Worm (Caenorhabditis elegans): ENCODE data around the gene ing-3.

The ing-3 gene

DNA sequence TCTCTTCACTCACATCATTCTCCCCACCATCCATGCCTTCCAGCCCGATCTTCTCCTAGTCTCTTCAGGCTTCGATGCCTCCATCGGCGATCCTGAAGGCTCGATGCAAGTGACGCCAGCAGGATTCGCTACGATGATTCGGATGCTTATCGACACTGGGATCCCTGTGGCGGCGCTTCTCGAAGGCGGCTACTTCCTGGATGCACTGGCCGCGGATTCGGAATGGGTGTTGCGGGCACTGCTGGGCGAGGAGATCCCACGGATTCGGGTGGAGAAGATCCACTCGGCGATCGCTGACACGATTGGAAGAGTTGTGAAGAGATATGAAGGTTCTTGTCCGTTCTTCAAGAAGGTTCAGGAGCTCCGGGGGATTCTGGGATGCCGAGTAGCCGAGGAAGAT, 10.6 kb downstream of the ing-3 start (continued):
- TF ChIP-seq lag-1 (GFP tag; IDR thresholded peaks at IDR 0.05) (no peak), nfya-2 (GFP tag; IDR thresholded peaks at IDR 0.05) (no peak), ceh-27 (GFP tag; optimal IDR thresholded peaks at IDR 0.05) (no peak), sdz-38 (tag; optimal IDR thresholded peaks at IDR 0.05) (no peak), zfh-2 (GFP tag; conservative IDR thresholded peaks at IDR 0.05) (peak; percentile 87), snpc-3.4 (tag; optimal IDR thresholded peaks at IDR 0.05) (no peak), K11D2.4 (GFP tag; IDR thresholded peaks at IDR 0.05) (no peak), Y67H2A.10 (GFP tag; conservative IDR thresholded peaks at IDR 0.05) (no peak), repo-1 (tag; optimal IDR thresholded peaks at IDR 0.05) (no peak), sptf-2 (GFP tag; optimal IDR thresholded peaks at IDR 0.05) (peak; percentile 17), attf-3 (GFP tag; conservative IDR thresholded peaks at IDR 0.05) (no peak), mes-4 (tag; optimal IDR thresholded peaks at IDR 0.05) (no peak)

DNA sequence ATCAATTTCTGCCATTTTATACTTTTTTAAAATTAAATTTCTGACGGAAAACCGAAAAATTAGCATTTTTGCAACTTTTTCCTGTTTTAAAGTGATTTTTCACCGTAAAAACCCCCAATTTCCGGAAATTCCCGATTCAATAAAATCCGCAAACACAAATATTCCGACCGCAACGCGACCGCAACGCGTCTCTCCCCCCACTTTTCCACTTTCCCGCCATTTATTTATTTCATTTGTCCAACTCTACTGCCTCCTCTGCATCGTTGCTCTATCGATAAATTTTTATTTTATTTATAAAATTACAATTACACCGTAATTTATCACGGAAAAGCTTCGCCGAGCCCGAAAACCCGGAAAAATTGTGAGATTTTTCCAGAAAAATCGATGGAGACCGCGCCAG, 12.4 kb downstream of the ing-3 start, which contains the start of gene mcd-1:
Gene mcd-1, plus strand, starts transcription at position 267 of the 400 bp plus-strand sequence.
- TF ChIP-seq ceh-58 (GFP tag; IDR thresholded peaks at IDR 0.05) (no peak), ZK185.1 (tag; optimal IDR thresholded peaks at IDR 0.05; ENCODE audit: poor library complexity, severe bottlenecking) (no peak), egrh-3 (GFP tag; IDR thresholded peaks at IDR 0.05) (peak; percentile 67; the same call in 1 of the 2 replicates), madf-3 (GFP tag; IDR thresholded peaks at IDR 0.05) (peak; percentile 98), K12H6.12 (tag; optimal IDR thresholded peaks at IDR 0.05) (no peak), F37B4.10 (GFP tag; IDR thresholded peaks at IDR 0.05) (no peak), lir-1 (GFP tag; conservative IDR thresholded peaks at IDR 0.05) (no peak), madf-8 (GFP tag; conservative IDR thresholded peaks at IDR 0.05) (0 out of 2 replicates have a peak, but pooled peaks have one; percentile 18), nhr-80 (tag; optimal IDR thresholded peaks at IDR 0.05) (no peak), F23B12.7 (tag; optimal IDR thresholded peaks at IDR 0.05; ENCODE audit: insufficient read depth) (peak; percentile 60), pha-4 (tag; optimal IDR thresholded peaks at IDR 0.05) (peak; percentile 22), attf-5 (GFP tag; optimal IDR thresholded peaks at IDR 0.05) (peak; percentile 73), sdz-38 (tag; optimal IDR thresholded peaks at IDR 0.05) (no peak), rcor-1 (GFP tag; IDR thresholded peaks at IDR 0.05) (peak; percentile 38; the same call in 1 of the 2 replicates), unc-130 (GFP tag; optimal IDR thresholded peaks at IDR 0.05) (no peak), Y67H2A.10 (GFP tag; conservative IDR thresholded peaks at IDR 0.05) (no peak), lsl-1 (GFP tag; optimal IDR thresholded peaks at IDR 0.05) (peak; percentile 54), ztf-3 (GFP tag; optimal IDR thresholded peaks at IDR 0.05) (no peak), mxl-1 (tag; optimal IDR thresholded peaks at IDR 0.05) (no peak), hmg-1.2 (GFP tag; IDR thresholded peaks at IDR 0.05) (peak; percentile 31; the same call in 1 of the 2 replicates), cebp-1 (GFP tag; IDR thresholded peaks at IDR 0.05) (no peak), cebp-1 (tag; optimal IDR thresholded peaks at IDR 0.05) (peak; percentile 58), lin-54 (GFP tag; optimal IDR thresholded peaks at IDR 0.05) (peak; percentile 53), snpc-4 (GFP tag; optimal IDR thresholded peaks at IDR 0.05) (no peak), snpc-4 (tag; optimal IDR thresholded peaks at IDR 0.05) (peak in 2 of 4 experiments; percentile 44 to 51), madf-6 (GFP tag; IDR thresholded peaks at IDR 0.05) (peak; percentile 67; the same call in 1 of the 2 replicates), ceh-27 (GFP tag; optimal IDR thresholded peaks at IDR 0.05) (peak; percentile 2), efl-1 (GFP tag; optimal IDR thresholded peaks at IDR 0.05) (peak; percentile 75), lin-40 (tag; optimal IDR thresholded peaks at IDR 0.05) (peak; percentile 16), ceh-91 (GFP tag; IDR thresholded peaks at IDR 0.05) (peak; percentile 50), T07F8.4 (tag; optimal IDR thresholded peaks at IDR 0.05) (no peak), F55B11.4 (tag; optimal IDR thresholded peaks at IDR 0.05; ENCODE audit: borderline replicate concordance, insufficient read depth) (no peak), lin-35 (GFP tag; optimal IDR thresholded peaks at IDR 0.05) (peak in 1 of 3 experiments; percentile 71), dpl-1 (GFP tag; optimal IDR thresholded peaks at IDR 0.05) (peak; percentile 64), ceh-100 (GFP tag; IDR thresholded peaks at IDR 0.05) (peak; percentile 35; the same call in 1 of the 2 replicates), xnd-1 (tag; optimal IDR thresholded peaks at IDR 0.05) (peak; percentile 16), Y53F4B.3 (GFP tag; IDR thresholded peaks at IDR 0.05) (no peak), ztf-18 (tag; optimal IDR thresholded peaks at IDR 0.05) (no peak)

Measured in whole organism, young adult.